Worm (Caenorhabditis elegans): Measurements from ENCODE around the gene C55A6.12.

The C55A6.12 gene

DNA sequence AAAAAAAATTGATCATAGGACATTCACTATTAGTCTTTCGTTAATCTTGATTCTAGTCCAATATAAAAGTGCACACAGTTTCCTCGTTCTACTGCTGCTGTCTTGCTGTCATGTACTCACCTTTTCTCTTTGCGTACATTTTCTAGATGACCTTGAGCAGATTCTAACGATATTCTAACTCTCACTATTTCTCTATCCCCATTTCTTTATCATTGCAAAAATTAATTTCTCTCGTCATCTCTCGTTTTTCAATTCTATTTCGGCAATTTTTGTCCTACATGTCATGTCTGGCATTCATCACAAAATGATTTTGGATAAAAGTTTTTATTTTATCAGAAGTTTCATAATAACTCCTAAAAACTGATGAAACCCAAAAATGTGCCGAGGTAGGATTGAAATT lies 5.8 kb upstream of the C55A6.12 start, which contains the start of gene ttll-5:
ttll-5 (plus strand) TSS at position 288 of the 400 bp plus-strand sequence.
- TF ChIP-seq tbx-8 (GFP tag; optimal IDR thresholded peaks at IDR 0.05) (no peak), ceh-83 (GFP tag; optimal IDR thresholded peaks at IDR 0.05) (no peak), unc-62 (GFP tag; optimal IDR thresholded peaks at IDR 0.05) (no peak), sptf-1 (tag; optimal IDR thresholded peaks at IDR 0.05) (no peak), nhr-76 (tag; optimal IDR thresholded peaks at IDR 0.05) (no peak), blmp-1 (tag; optimal IDR thresholded peaks at IDR 0.05) (no peak), nhr-12 (tag; optimal IDR thresholded peaks at IDR 0.05) (no peak), drap-1 (GFP tag; optimal IDR thresholded peaks at IDR 0.05) (no peak), elt-3 (tag; optimal IDR thresholded peaks at IDR 0.05) (no peak), sem-2 (GFP tag; optimal IDR thresholded peaks at IDR 0.05) (no peak), mab-5 (tag; optimal IDR thresholded peaks at IDR 0.05) (no peak), ham-2 (GFP tag; optimal IDR thresholded peaks at IDR 0.05) (no peak), bed-3 (GFP tag; optimal IDR thresholded peaks at IDR 0.05) (no peak), lsy-2 (tag; optimal IDR thresholded peaks at IDR 0.05) (no peak), ztf-11 (tag; optimal IDR thresholded peaks at IDR 0.05) (no peak), nhr-2 (tag; optimal IDR thresholded peaks at IDR 0.05) (no peak), zip-8 (tag; optimal IDR thresholded peaks at IDR 0.05) (no peak), mep-1 (tag; optimal IDR thresholded peaks at IDR 0.05) (no peak), unc-39 (tag; optimal IDR thresholded peaks at IDR 0.05) (no peak)

DNA sequence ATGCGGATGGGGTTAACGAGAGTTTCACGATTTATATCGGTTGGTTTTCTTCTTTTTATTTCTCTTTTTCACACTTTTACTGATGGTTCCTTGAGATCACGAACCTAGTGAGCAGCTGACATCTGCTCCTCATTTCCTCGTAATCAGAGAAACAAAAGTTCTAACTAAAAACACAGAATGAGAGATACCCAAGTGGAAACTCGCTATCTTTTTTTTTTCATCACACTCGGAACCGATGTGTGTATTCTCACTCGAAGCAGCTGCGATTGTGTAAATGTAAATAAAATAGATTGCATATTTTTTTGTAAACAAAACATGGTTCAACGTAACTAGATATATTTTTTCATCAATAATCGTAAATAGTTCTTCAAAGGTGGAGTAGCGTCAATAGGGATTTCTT lies 3.4 kb upstream of the C55A6.12 start:
- TF ChIP-seq snpc-4 (tag; optimal IDR thresholded peaks at IDR 0.05) (no peak), nhr-2 (tag; optimal IDR thresholded peaks at IDR 0.05) (no peak), sptf-1 (tag; optimal IDR thresholded peaks at IDR 0.05) (no peak), unc-120 (tag; optimal IDR thresholded peaks at IDR 0.05; ENCODE audit: poor library complexity, severe bottlenecking) (peak; percentile 55), hlh-1 (tag; optimal IDR thresholded peaks at IDR 0.05) (peak; percentile 82)

DNA sequence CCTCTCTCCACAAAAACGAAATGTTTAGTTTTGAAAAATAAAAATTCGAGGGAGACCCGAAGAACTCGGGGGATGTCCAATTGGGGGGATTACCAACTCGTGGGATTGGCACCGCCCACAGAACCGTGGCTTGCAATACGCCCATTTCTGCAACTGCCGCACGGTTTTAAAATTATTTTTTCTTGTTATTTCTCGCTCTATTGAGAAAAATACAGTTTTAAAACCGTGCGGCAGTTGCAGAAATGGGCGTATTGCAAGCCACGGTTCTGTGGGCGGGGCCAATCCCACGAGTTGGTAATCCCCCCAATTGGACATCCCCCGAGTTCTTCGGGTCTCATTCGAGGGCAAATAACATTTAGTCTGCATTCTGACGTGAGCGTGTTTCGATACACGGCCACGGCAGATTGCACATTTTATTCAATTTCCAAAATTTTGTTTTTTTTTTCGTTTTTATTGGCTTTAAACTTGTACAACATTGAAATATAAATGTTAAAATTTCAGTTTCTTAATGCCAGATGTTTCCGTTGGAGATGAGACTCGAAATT lies 2.0 kb upstream of the C55A6.12 start, which contains the start of the genes C55A6.1 and C55A6.10:
C55A6.1 (minus strand) TSS at position 116 of the 545 bp plus-strand sequence.
C55A6.10 (plus strand) TSS at position 495 of the 545 bp plus-strand sequence.
- TF ChIP-seq cnd-1 (tag; optimal IDR thresholded peaks at IDR 0.05) (peak; percentile 25), M03D4.4 (tag; optimal IDR thresholded peaks at IDR 0.05) (peak; percentile 1), lin-13 (tag; optimal IDR thresholded peaks at IDR 0.05) (peak; percentile 12), ces-1 (GFP tag; optimal IDR thresholded peaks at IDR 0.05) (peak; percentile 68), hlh-1 (tag; optimal IDR thresholded peaks at IDR 0.05) (peak; percentile 1), lsy-2 (tag; optimal IDR thresholded peaks at IDR 0.05) (peak; percentile 31), nhr-237 (tag; optimal IDR thresholded peaks at IDR 0.05) (peak; percentile 10), drap-1 (GFP tag; optimal IDR thresholded peaks at IDR 0.05) (peak; percentile 43), mep-1 (tag; optimal IDR thresholded peaks at IDR 0.05) (peak; percentile 36), sptf-1 (tag; optimal IDR thresholded peaks at IDR 0.05) (peak; percentile 41)

DNA sequence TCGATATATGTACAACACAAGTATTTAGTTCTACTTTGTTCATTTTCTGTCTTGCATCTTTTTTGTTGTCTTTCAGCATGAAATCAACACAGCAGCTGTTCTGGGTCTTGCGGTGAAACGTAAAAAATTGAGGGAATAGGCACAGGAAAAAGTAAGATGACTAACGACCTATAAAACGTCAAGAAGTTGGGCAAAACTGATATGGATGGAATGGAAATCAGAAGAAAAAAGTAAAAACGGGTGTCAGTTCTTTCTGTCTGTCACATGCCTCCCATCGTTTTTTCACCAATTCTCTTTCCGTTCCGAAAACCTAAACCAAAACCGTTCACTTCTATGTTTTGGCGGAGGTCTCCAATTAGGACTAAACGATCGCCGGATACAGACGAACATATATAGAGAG lies 2.0 kb downstream of the C55A6.12 start:
- no peak for TF ChIP-seq cnd-1 (tag; optimal IDR thresholded peaks at IDR 0.05)
- TF ChIP-seq elt-1 (tag; optimal IDR thresholded peaks at IDR 0.05; ENCODE audit: borderline replicate concordance, insufficient read depth), result no peak
- no peak for TF ChIP-seq sptf-1 (tag; optimal IDR thresholded peaks at IDR 0.05)
- no peak for TF ChIP-seq nhr-76 (tag; optimal IDR thresholded peaks at IDR 0.05)
- TF ChIP-seq nhr-2 (tag; optimal IDR thresholded peaks at IDR 0.05), result no peak
- TF ChIP-seq lin-13 (tag; optimal IDR thresholded peaks at IDR 0.05), result no peak
- TF ChIP-seq bed-3 (GFP tag; optimal IDR thresholded peaks at IDR 0.05), result no peak
- TF ChIP-seq lsy-2 (tag; optimal IDR thresholded peaks at IDR 0.05), result no peak
- no peak for TF ChIP-seq flh-1 (GFP tag; optimal IDR thresholded peaks at IDR 0.05)

DNA sequence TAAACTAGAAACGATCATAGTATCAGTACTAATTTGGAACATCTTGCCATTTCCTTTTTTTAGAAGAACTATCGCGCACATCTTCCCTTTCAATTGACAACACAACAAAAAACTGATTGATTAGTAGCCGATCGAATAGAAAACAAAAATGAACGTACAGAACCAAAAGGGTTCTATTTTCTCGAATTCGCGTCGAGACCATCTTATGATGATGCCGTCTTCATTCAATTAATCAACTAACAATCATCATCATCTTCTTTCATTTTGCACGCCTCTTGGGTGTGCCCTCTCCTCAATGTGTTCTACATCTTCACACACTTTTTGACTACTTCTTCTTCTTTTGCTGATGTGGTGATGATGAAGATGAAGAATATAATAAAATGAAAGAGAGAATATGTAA lies 3.1 kb downstream of the C55A6.12 start:
- no peak for TF ChIP-seq pha-4 (tag; optimal IDR thresholded peaks at IDR 0.05)
- no peak for TF ChIP-seq nhr-237 (tag; optimal IDR thresholded peaks at IDR 0.05)
- TF ChIP-seq elt-3 (tag; optimal IDR thresholded peaks at IDR 0.05), result no peak
- no peak for TF ChIP-seq unc-39 (tag; optimal IDR thresholded peaks at IDR 0.05)
- TF ChIP-seq flh-1 (GFP tag; optimal IDR thresholded peaks at IDR 0.05), result no peak
- no peak for TF ChIP-seq nhr-28 (tag; optimal IDR thresholded peaks at IDR 0.05)
- no peak for TF ChIP-seq tbx-8 (GFP tag; optimal IDR thresholded peaks at IDR 0.05)
- TF ChIP-seq ham-2 (GFP tag; optimal IDR thresholded peaks at IDR 0.05), result no peak
- TF ChIP-seq sem-2 (GFP tag; optimal IDR thresholded peaks at IDR 0.05), result no peak

Measured in whole organism, mixed stage, embryonic.